Worm (Caenorhabditis elegans) whole organism, young adult: Measurements from ENCODE around the gene srz-56.

ENCODE experiments used
- Y53F4B.3 ChIP-seq: fragments of 200-800 bp; sonication (Bioruptor generic); IDR thresholded peaks from 2 replicates; pipeline ENCODE4 v1.3.6; 2022; ENCODE audit warnings: missing genetic modification reagents, missing genetic modification characterization, missing compliant biosample characterization
- egrh-3 ChIP-seq: fragments of 200-800 bp; sonication (Bioruptor generic); IDR thresholded peaks from 2 replicates; pipeline ENCODE4 v1.3.6; 2022; ENCODE audit warnings: missing genetic modification reagents, missing genetic modification characterization, missing compliant biosample characterization

- no peak for TF ChIP-seq egrh-3 (GFP tag; lab: Robert Waterston, UW)
- no peak for TF ChIP-seq Y53F4B.3
These were observed 38.9 kb downstream of the srz-56 start, which contains the start of gene Y54F10BM.23 for ce11 chrIII:2279457-2279856.
